Fruit fly (Drosophila melanogaster) whole organism, embryonic: ENCODE data around the gene Doc1.
A peak's percentile ranks its signal among the peaks of the same experiment; 100 is the strongest.

Experiments used
- Ada2b ChIP-seq: fragments of 200-800 bp; sonication (Bioruptor generic); IDR thresholded peaks from 2 replicates; pipeline ENCODE4 v1.3.6; 2022; ENCODE audit warnings: missing biosample characterization, missing genetic modification characterization
- CG10147 ChIP-seq: fragments of 200-800 bp; sonication (Bioruptor generic); optimal IDR thresholded peaks from 2 replicates; lab custom pipeline; 2019; ENCODE audit warnings: missing biosample characterization, mild to moderate bottlenecking, missing genetic modification characterization, moderate library complexity
- CG10979 ChIP-seq: fragments of 200-800 bp; sonication (Bioruptor generic); optimal IDR thresholded peaks from 2 replicates; lab custom pipeline; 2018; ENCODE audit warnings: missing biosample characterization, mild to moderate bottlenecking, missing genetic modification characterization, moderate library complexity
- CG11093 ChIP-seq: fragments of 200-800 bp; sonication (Bioruptor generic); IDR thresholded peaks from 3 replicates; pipeline ENCODE4 v1.3.6; 2022; ENCODE audit warnings: missing biosample characterization, missing genetic modification characterization
- CG11456 ChIP-seq: fragments of 200-800 bp; sonication (Bioruptor generic); IDR thresholded peaks from 3 replicates; pipeline ENCODE4 v1.3.6; 2022; ENCODE audit warnings: missing biosample characterization, missing genetic modification characterization
- CG11723 ChIP-seq: fragments of 200-800 bp; sonication (Bioruptor generic); optimal IDR thresholded peaks from 2 replicates; lab custom pipeline; 2017; ENCODE audit warnings: missing biosample characterization, mild to moderate bottlenecking, missing genetic modification characterization
- CG12104 ChIP-seq: fragments of 200-800 bp; sonication (Bioruptor generic); optimal IDR thresholded peaks from 3 replicates; lab custom pipeline; 2016; ENCODE audit warnings: missing biosample characterization, missing genetic modification characterization
- CG12744 ChIP-seq: fragments of 200-800 bp; sonication (Bioruptor generic); optimal IDR thresholded peaks from 2 replicates; lab custom pipeline; 2016; ENCODE audit warnings: missing biosample characterization, missing genetic modification characterization
- CG13287 ChIP-seq: fragments of 200-800 bp; sonication (Bioruptor generic); IDR thresholded peaks from 2 replicates; pipeline ENCODE4 v1.3.6; 2022; ENCODE audit warnings: missing biosample characterization, missing genetic modification characterization; ENCODE audit not compliant: partially characterized antibody
- CG15601 ChIP-seq: fragments of 200-800 bp; sonication (Bioruptor generic); optimal IDR thresholded peaks from 3 replicates; lab custom pipeline; 2019; ENCODE audit warnings: missing biosample characterization, mild to moderate bottlenecking, missing genetic modification characterization, moderate library complexity
- CG16863 ChIP-seq: fragments of 200-800 bp; sonication (Bioruptor generic); optimal IDR thresholded peaks from 3 replicates; lab custom pipeline; 2016; ENCODE audit warnings: missing biosample characterization, missing genetic modification characterization
- CG17186 ChIP-seq: fragments of 200-800 bp; sonication (Bioruptor generic); optimal IDR thresholded peaks from 3 replicates; lab custom pipeline; 2017; ENCODE audit warnings: missing biosample characterization, missing genetic modification reagents, missing genetic modification characterization
- CG17361 ChIP-seq: fragments of 200-800 bp; sonication (Bioruptor generic); IDR thresholded peaks from 3 replicates; pipeline ENCODE4 v1.3.6; 2022; ENCODE audit warnings: missing biosample characterization, missing genetic modification characterization
- CG17385 ChIP-seq: fragments of 200-800 bp; sonication (Bioruptor generic); optimal IDR thresholded peaks from 3 replicates; lab custom pipeline; 2018; ENCODE audit warnings: missing biosample characterization, mild to moderate bottlenecking, missing genetic modification characterization
- CG18262 ChIP-seq: fragments of 200-800 bp; optimal IDR thresholded peaks from 3 replicates; lab custom pipeline; 2019; ENCODE audit warnings: missing biosample characterization, mild to moderate bottlenecking, missing genetic modification characterization, moderate library complexity
- CG2129 ChIP-seq: fragments of 200-800 bp; sonication (Bioruptor generic); IDR thresholded peaks from 2 replicates; pipeline ENCODE4 v1.3.6; 2022; ENCODE audit warnings: missing biosample characterization, missing genetic modification characterization; ENCODE audit not compliant: partially characterized antibody
- CG2712 ChIP-seq: fragments of 200-800 bp; optimal IDR thresholded peaks from 3 replicates; lab custom pipeline; 2019; ENCODE audit warnings: missing biosample characterization, mild to moderate bottlenecking, missing genetic modification characterization, moderate library complexity
- CG33213 ChIP-seq: fragments of 200-800 bp; sonication (Bioruptor generic); optimal IDR thresholded peaks from 3 replicates; lab custom pipeline; 2016; ENCODE audit warnings: missing biosample characterization, missing genetic modification characterization
- CG6765 ChIP-seq: fragments of 200-800 bp; sonication (Bioruptor generic); optimal IDR thresholded peaks from 3 replicates; lab custom pipeline; 2017; ENCODE audit warnings: missing biosample characterization, mild to moderate bottlenecking, missing genetic modification characterization
- CG7271 ChIP-seq: fragments of 200-800 bp; sonication (Bioruptor generic); optimal IDR thresholded peaks from 2 replicates; lab custom pipeline; 2018; ENCODE audit warnings: missing biosample characterization, mild to moderate bottlenecking, missing genetic modification characterization, moderate library complexity
- CG7786 ChIP-seq: fragments of 200-800 bp; sonication (Bioruptor generic); optimal IDR thresholded peaks from 2 replicates; lab custom pipeline; 2016; ENCODE audit warnings: missing biosample characterization, missing genetic modification characterization
- CG8478 ChIP-seq: fragments of >200 bp; optimal IDR thresholded peaks from 2 replicates; lab custom pipeline; 2018
- CG8924 ChIP-seq: fragments of 200-800 bp; optimal IDR thresholded peaks from 3 replicates; lab custom pipeline; 2019; ENCODE audit warnings: missing biosample characterization, mild to moderate bottlenecking, missing genetic modification characterization, moderate library complexity
- CG9215 ChIP-seq: fragments of 200-800 bp; sonication (Bioruptor generic); IDR thresholded peaks from 2 replicates; pipeline ENCODE4 v1.3.6; 2022; ENCODE audit warnings: missing biosample characterization, missing genetic modification characterization
- Dbx ChIP-seq: fragments of 200-800 bp; sonication (Bioruptor generic); IDR thresholded peaks from 3 replicates; pipeline ENCODE4 v1.3.6; 2022; ENCODE audit warnings: missing biosample characterization, missing genetic modification characterization
- HLH4C ChIP-seq: fragments of 200-800 bp; sonication (Bioruptor generic); IDR thresholded peaks from 3 replicates; pipeline ENCODE4 v1.3.6; 2022; ENCODE audit warnings: missing biosample characterization, missing genetic modification characterization; ENCODE audit not compliant: partially characterized antibody
- HmgZ ChIP-seq: fragments of 200-800 bp; sonication (Bioruptor generic); optimal IDR thresholded peaks from 2 replicates; lab custom pipeline; 2018; ENCODE audit warnings: missing biosample characterization, mild to moderate bottlenecking, missing genetic modification characterization
- Hr39 ChIP-seq: fragments of >200 bp; optimal IDR thresholded peaks from 2 replicates; lab custom pipeline; 2017
- NC2α ChIP-seq: fragments of 200-800 bp; sonication (Bioruptor generic); optimal IDR thresholded peaks from 2 replicates; lab custom pipeline; 2016; ENCODE audit warnings: missing biosample characterization, missing genetic modification characterization
- Nf-YB ChIP-seq: fragments of 200-800 bp; sonication (Bioruptor generic); optimal IDR thresholded peaks from 3 replicates; lab custom pipeline; 2019; ENCODE audit warnings: missing biosample characterization, mild to moderate bottlenecking, missing genetic modification characterization, moderate library complexity
- NfI ChIP-seq: fragments of 200-800 bp; sonication (Bioruptor generic); optimal IDR thresholded peaks from 3 replicates; lab custom pipeline; 2018; ENCODE audit warnings: missing biosample characterization, mild to moderate bottlenecking, missing genetic modification characterization, moderate library complexity
- Six4 ChIP-seq: fragments of 200-800 bp; sonication (Bioruptor generic); optimal IDR thresholded peaks from 2 replicates; lab custom pipeline; 2016; ENCODE audit warnings: missing biosample characterization, missing genetic modification characterization
- Sry-δ ChIP-seq: fragments of 200-800 bp; sonication (Bioruptor generic); optimal IDR thresholded peaks from 2 replicates; lab custom pipeline; 2016; ENCODE audit warnings: missing biosample characterization, missing genetic modification characterization
- Ssrp ChIP-seq: fragments of 200-800 bp; sonication (Bioruptor generic); optimal IDR thresholded peaks from 2 replicates; lab custom pipeline; 2018; ENCODE audit warnings: missing biosample characterization, mild to moderate bottlenecking, missing genetic modification characterization, moderate library complexity
- Taf1 ChIP-seq: fragments of 200-800 bp; sonication (Bioruptor generic); IDR thresholded peaks from 2 replicates; pipeline ENCODE4 v1.3.6; 2022; ENCODE audit warnings: missing biosample characterization, missing genetic modification characterization
- Trl ChIP-seq, 3 experiments: fragments of >200 bp in 2 of 3; fragments of 200-800 bp in 1 of 3; sonication (Bioruptor generic) in 1 of 3; optimal IDR thresholded peaks; 2 replicates in 1 of 3; 3 replicates in 2 of 3; lab custom pipeline; 2016 to 2017; ENCODE audit warnings: missing biosample characterization in 1 of 3, missing genetic modification characterization in 1 of 3
- ac ChIP-seq: fragments of 200-800 bp; sonication (Bioruptor generic); optimal IDR thresholded peaks from 3 replicates; lab custom pipeline; 2017; ENCODE audit warnings: missing biosample characterization, mild to moderate bottlenecking, missing genetic modification characterization
- ase ChIP-seq: fragments of 200-800 bp; sonication (Bioruptor generic); IDR thresholded peaks from 3 replicates; pipeline ENCODE4 v1.3.6; 2022; ENCODE audit warnings: missing biosample characterization, missing genetic modification characterization
- az2 ChIP-seq: fragments of 200-800 bp; sonication (Bioruptor generic); optimal IDR thresholded peaks from 3 replicates; lab custom pipeline; 2016; ENCODE audit warnings: missing biosample characterization, missing genetic modification characterization
- bigmax ChIP-seq: fragments of 200-800 bp; sonication (Bioruptor generic); optimal IDR thresholded peaks from 2 replicates; lab custom pipeline; 2018; ENCODE audit warnings: missing biosample characterization, mild to moderate bottlenecking, missing genetic modification characterization
- cg ChIP-seq: fragments of 200-800 bp; sonication (Bioruptor generic); optimal IDR thresholded peaks from 3 replicates; lab custom pipeline; 2019; ENCODE audit warnings: missing biosample characterization, mild to moderate bottlenecking, missing genetic modification characterization, moderate library complexity
- chn ChIP-seq: fragments of 200-800 bp; sonication (Bioruptor generic); optimal IDR thresholded peaks from 2 replicates; lab custom pipeline; 2016; ENCODE audit warnings: missing biosample characterization, missing genetic modification characterization
- dysf ChIP-seq: fragments of 200-800 bp; sonication (Bioruptor generic); IDR thresholded peaks from 3 replicates; pipeline ENCODE4 v1.3.6; 2022; ENCODE audit warnings: missing biosample characterization, missing genetic modification characterization
- gcm ChIP-seq: fragments of 200-800 bp; sonication (Bioruptor generic); optimal IDR thresholded peaks from 2 replicates; lab custom pipeline; 2019; ENCODE audit warnings: missing biosample characterization, mild to moderate bottlenecking, missing genetic modification characterization, moderate library complexity
- h ChIP-seq: fragments of >200 bp; optimal IDR thresholded peaks from 2 replicates; lab custom pipeline; 2017
- lilli ChIP-seq: fragments of 200-800 bp; sonication (Bioruptor generic); optimal IDR thresholded peaks from 3 replicates; lab custom pipeline; 2016; ENCODE audit warnings: missing biosample characterization, missing genetic modification characterization
- nom ChIP-seq: fragments of 200-800 bp; sonication (Bioruptor generic); optimal IDR thresholded peaks from 2 replicates; lab custom pipeline; 2017; ENCODE audit warnings: missing biosample characterization, missing genetic modification characterization, mild to moderate bottlenecking, moderate library complexity, missing genetic modification reagents
- otp ChIP-seq: fragments of 200-800 bp; sonication (Bioruptor generic); IDR thresholded peaks from 3 replicates; pipeline ENCODE4, ENCODE4 v1.3.6; 2022; ENCODE audit warnings: missing biosample characterization, missing genetic modification characterization
- pzg ChIP-seq: fragments of 200-800 bp; sonication (Bioruptor generic); optimal IDR thresholded peaks from 3 replicates; lab custom pipeline; 2018; ENCODE audit warnings: missing biosample characterization, mild to moderate bottlenecking, missing genetic modification characterization, moderate library complexity
- sr ChIP-seq: fragments of 200-800 bp; sonication (Bioruptor generic); IDR thresholded peaks from 3 replicates; pipeline ENCODE4 v1.3.6; 2022; ENCODE audit warnings: missing biosample characterization, missing genetic modification characterization
- tap ChIP-seq: fragments of 200-800 bp; optimal IDR thresholded peaks from 3 replicates; lab custom pipeline; 2019; ENCODE audit warnings: missing biosample characterization, mild to moderate bottlenecking, missing genetic modification characterization, moderate library complexity
- zfh2 ChIP-seq: fragments of 200-800 bp; sonication (Bioruptor generic); optimal IDR thresholded peaks from 2 replicates; lab custom pipeline; 2016; ENCODE audit warnings: missing biosample characterization, missing genetic modification characterization

Gene Doc1

dm6 chr3L:9025680-9026079 is 15.5 kb upstream of the Doc1 start (continued):
- peak; percentile 70 for TF ChIP-seq otp (GFP tag; lab: Robert Waterston, UW)
- peak; percentile 84 for TF ChIP-seq CG17361
- no peak for TF ChIP-seq h (lab: Kevin White, UChicago)
- TF ChIP-seq az2 (GFP tag; lab: Kevin White, UChicago): peak; percentile 79
- TF ChIP-seq Ada2b (GFP tag; lab: Robert Waterston, UW): peak; percentile 94
- TF ChIP-seq Dbx (GFP tag; lab: Robert Waterston, UW): peak; percentile 75; the same call in 2 of the 3 replicates
- no peak for TF ChIP-seq CG13287 (GFP tag; lab: Robert Waterston, UW)
- TF ChIP-seq nom (GFP tag; lab: Kevin White, UChicago): no peak
- TF ChIP-seq pzg (GFP tag; lab: Kevin White, UChicago): no peak
- peak; percentile 77 for TF ChIP-seq CG16863
- TF ChIP-seq CG7271 (tag; lab: Kevin White, UChicago): peak; percentile 22
- TF ChIP-seq cg: no peak
- no peak for TF ChIP-seq CG8478 (lab: Kevin White, UChicago)
- TF ChIP-seq CG7786 (GFP tag; lab: Kevin White, UChicago): peak; percentile 66
- peak; percentile 80 for TF ChIP-seq chn
- TF ChIP-seq Six4 (GFP tag; lab: Kevin White, UChicago): peak; percentile 73
- TF ChIP-seq Nf-YB (GFP tag; lab: Kevin White, UChicago): peak; percentile 53
- peak; percentile 91 for TF ChIP-seq CG11093 (GFP tag; lab: Robert Waterston, UW)
- peak; percentile 86 for TF ChIP-seq CG18262 (tag; lab: Kevin White, UChicago)
- no peak for TF ChIP-seq Hr39
- peak; percentile 78 for TF ChIP-seq CG33213
- peak; percentile 65 for TF ChIP-seq CG12744 (GFP tag; lab: Kevin White, UChicago)
- TF ChIP-seq CG10979 (tag; lab: Kevin White, UChicago): peak; percentile 87
- peak; percentile 73 for TF ChIP-seq gcm (GFP tag; lab: Kevin White, UChicago)
- peak; percentile 92 for TF ChIP-seq ase (GFP tag; lab: Robert Waterston, UW)
- peak; percentile 64 for TF ChIP-seq HmgZ (tag; lab: Kevin White, UChicago)
- TF ChIP-seq NC2α (GFP tag; lab: Kevin White, UChicago): peak; percentile 38
- peak; percentile 78 for TF ChIP-seq Ssrp (tag; lab: Kevin White, UChicago)
- no peak for TF ChIP-seq CG2129 (GFP tag; lab: Robert Waterston, UW)
- no peak for TF ChIP-seq Trl (optimal IDR thresholded peaks at IDR 0.05; lab: Kevin White, UChicago)
- TF ChIP-seq Trl (GFP tag; optimal IDR thresholded peaks at IDR 0.05; lab: Kevin White, UChicago): peak; percentile 76
- peak; percentile 81 for TF ChIP-seq tap (tag; lab: Kevin White, UChicago)
- peak; percentile 77 for TF ChIP-seq CG17385 (GFP tag; lab: Kevin White, UChicago)
- peak; percentile 53 for TF ChIP-seq ac (GFP tag; lab: Kevin White, UChicago)
- TF ChIP-seq CG11456 (GFP tag; lab: Robert Waterston, UW): peak; percentile 86
- peak; percentile 75 for TF ChIP-seq CG15601 (tag; lab: Kevin White, UChicago)
- peak; percentile 60 for TF ChIP-seq CG10147
- peak; percentile 74 for TF ChIP-seq CG12104 (GFP tag; lab: Kevin White, UChicago)
- peak; percentile 50 for TF ChIP-seq zfh2
- no peak for TF ChIP-seq bigmax
- peak; percentile 75 for TF ChIP-seq CG9215 (GFP tag; lab: Robert Waterston, UW)
- TF ChIP-seq sr (GFP tag; lab: Robert Waterston, UW): peak; percentile 65; the same call in 2 of the 3 replicates
- TF ChIP-seq CG6765 (GFP tag; lab: Kevin White, UChicago): peak; percentile 39
- peak; percentile 82 for TF ChIP-seq lilli (GFP tag; lab: Kevin White, UChicago)
- TF ChIP-seq CG8924 (tag; lab: Kevin White, UChicago): peak; percentile 85
- TF ChIP-seq CG11723 (GFP tag; lab: Kevin White, UChicago): peak; percentile 50
- no peak for TF ChIP-seq HLH4C
- TF ChIP-seq Sry-δ (GFP tag; lab: Kevin White, UChicago): peak; percentile 37
- peak; percentile 89 for TF ChIP-seq CG2712 (tag; lab: Kevin White, UChicago)
- TF ChIP-seq dysf (GFP tag; lab: Robert Waterston, UW): peak; percentile 93
- TF ChIP-seq CG17186: no peak
- peak; percentile 72 for TF ChIP-seq Taf1 (GFP tag; lab: Robert Waterston, UW)
- TF ChIP-seq NfI (GFP tag; lab: Kevin White, UChicago): peak; percentile 73
